Fruit fly (Drosophila melanogaster): ENCODE results near the gene pcm.

DNA sequence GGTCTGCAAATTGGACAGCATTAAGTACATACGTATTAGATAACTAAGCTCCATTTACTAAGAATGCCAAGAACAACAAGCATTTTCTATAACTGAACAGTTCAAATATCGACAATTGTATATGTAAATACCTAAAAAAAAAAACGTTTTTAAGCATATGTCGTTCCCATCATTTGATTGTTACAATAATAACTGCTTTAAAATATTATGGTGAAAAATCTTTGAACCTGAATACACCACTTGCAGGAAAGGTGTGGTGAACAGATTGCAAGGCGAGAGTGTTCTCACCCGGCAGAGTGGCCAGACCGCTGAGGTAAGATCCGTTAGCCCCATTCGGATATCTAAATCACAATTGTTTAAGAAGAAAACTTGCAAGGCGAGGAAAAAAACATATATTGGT lies 17.0 kb downstream of the pcm start, which contains the start of gene narya:
- TF ChIP-seq bab1 (GFP tag; optimal IDR thresholded peaks at IDR 0.05) (no peak), ovo (GFP tag; optimal IDR thresholded peaks at IDR 0.05) (peak; percentile 44), pad (GFP tag; optimal IDR thresholded peaks at IDR 0.05) (no peak), Crg-1 (GFP tag; optimal IDR thresholded peaks at IDR 0.05) (no peak), kay (GFP tag; ENCODE audit: borderline replicate concordance) (no peak), CG12768 (GFP tag; optimal IDR thresholded peaks at IDR 0.05) (no peak), CG14711 (tag; optimal IDR thresholded peaks at IDR 0.05) (no peak), CG7045 (GFP tag; optimal IDR thresholded peaks at IDR 0.05) (no peak), tj (GFP tag; optimal IDR thresholded peaks at IDR 0.05) (no peak), Mnt (GFP tag; optimal IDR thresholded peaks at IDR 0.05) (no peak), CG11617 (GFP tag; optimal IDR thresholded peaks at IDR 0.05) (no peak), Clk (GFP tag; optimal IDR thresholded peaks at IDR 0.05) (no peak), cnc (optimal IDR thresholded peaks at IDR 0.05) (no peak), cic (GFP tag; optimal IDR thresholded peaks at IDR 0.05) (no peak)
